Fruit fly (Drosophila melanogaster): ENCODE data around the gene CG17917.

DNA sequence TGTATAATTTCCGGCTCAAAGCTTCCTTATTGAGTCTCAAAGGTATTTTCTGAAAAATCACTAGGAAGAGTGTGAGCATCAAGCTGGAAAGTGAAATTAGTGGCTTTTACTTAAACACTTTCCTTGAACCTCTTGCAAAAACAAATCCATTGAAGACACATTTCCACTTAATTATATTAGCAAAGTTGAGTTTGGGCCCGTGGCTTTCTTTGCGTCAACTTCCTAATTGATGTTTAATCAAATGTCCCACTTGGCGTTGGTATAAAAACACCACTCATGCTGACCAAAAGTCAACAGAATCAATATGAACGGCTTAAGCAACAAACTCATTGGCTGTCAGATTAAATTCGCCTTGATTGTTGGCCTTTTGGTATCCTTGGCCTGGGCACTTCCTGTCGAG, 38.0 kb upstream of the CG17917 start, which contains the start of gene CG46396:
- TF ChIP-seq psq (optimal IDR thresholded peaks at IDR 0.05) (no peak), pan (optimal IDR thresholded peaks at IDR 0.05) (no peak), EcR (GFP tag; optimal IDR thresholded peaks at IDR 0.05) (no peak), CG8478 (optimal IDR thresholded peaks at IDR 0.05) (no peak), usp (GFP tag; optimal IDR thresholded peaks at IDR 0.05) (no peak), Dll (optimal IDR thresholded peaks at IDR 0.05) (no peak)
